Worm (Caenorhabditis elegans): ENCODE measurements around the gene mtm-3.

DNA sequence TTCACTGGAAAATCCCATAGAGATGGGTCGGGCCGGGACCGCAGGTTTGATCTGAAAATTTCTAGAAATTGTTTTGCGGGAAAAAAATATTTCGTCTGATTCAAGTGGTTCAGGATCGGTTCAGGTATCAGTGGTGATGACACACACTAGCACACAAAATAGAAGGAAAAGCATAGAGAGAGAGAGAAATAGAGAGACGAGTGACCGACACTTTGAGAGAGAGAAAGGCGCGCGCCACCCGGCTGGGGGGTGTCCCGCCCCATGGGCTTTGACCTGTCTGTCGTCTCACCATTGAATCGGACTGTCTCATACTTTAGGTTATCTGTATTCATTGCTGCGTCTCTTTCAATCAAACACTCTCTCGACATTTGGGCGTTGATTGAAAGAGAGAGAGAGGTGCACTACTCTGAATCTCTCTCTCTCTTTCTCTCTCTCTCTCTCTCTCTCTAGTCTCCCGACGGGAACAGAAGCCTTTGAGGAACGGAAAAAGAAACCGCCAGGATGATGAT, 13.8 kb downstream of the mtm-3 start, which contains the start of gene acy-3:
- TF ChIP-seq dao-5 (tag; optimal IDR thresholded peaks at IDR 0.05) (no peak), him-1 (tag; optimal IDR thresholded peaks at IDR 0.05) (no peak)
